Worm (Caenorhabditis elegans): ENCODE results near the gene F14E5.2.

- TF ChIP-seq ref-1 (GFP tag; conservative IDR thresholded peaks at IDR 0.05) = no peak
- TF ChIP-seq med-1 (GFP tag; optimal IDR thresholded peaks at IDR 0.05; ENCODE audit: insufficient read depth) = no peak
- no peak for TF ChIP-seq ztf-23 (GFP tag; IDR thresholded peaks at IDR 0.05)
Measured at ce11 chrII:8464448-8464898, 35.8 kb upstream of the F14E5.2 start, which contains the start of gene fars-3.
